Worm (Caenorhabditis elegans) whole organism, midembryonic: Measurements from ENCODE around the gene sqv-1.

Source experiments
- T22C8.4 ChIP-seq: fragments of 200-800 bp; sonication (Bioruptor generic); IDR thresholded peaks from 2 replicates; pipeline ENCODE4 v1.3.6; 2022; ENCODE audit warnings: missing genetic modification characterization, missing compliant biosample characterization
- flt-1 ChIP-seq: fragments of 200-800 bp; sonication (Bioruptor generic); IDR thresholded peaks from 2 replicates; pipeline ENCODE4 v1.3.6; 2022; ENCODE audit warnings: missing genetic modification characterization, missing compliant biosample characterization
- klf-2 ChIP-seq: fragments of 200-800 bp; sonication (Bioruptor generic); conservative IDR thresholded peaks from 2 replicates; pipeline ENCODE4 v1.3.6; 2022; ENCODE audit warnings: missing genetic modification reagents, missing genetic modification characterization, missing compliant biosample characterization
- med-1 ChIP-seq: sonication (generic microtip); optimal IDR thresholded peaks from 2 replicates; lab custom pipeline; 2017; ENCODE audit warnings: missing genetic modification characterization, mild to moderate bottlenecking, missing compliant biosample characterization, antibody characterized with exemption, missing genetic modification reagents; ENCODE audit not compliant: insufficient read depth
- ref-1 ChIP-seq: fragments of 200-800 bp; sonication (Bioruptor generic); conservative IDR thresholded peaks from 2 replicates; pipeline ENCODE4 v1.3.6; 2022; ENCODE audit warnings: missing genetic modification reagents, missing genetic modification characterization, missing compliant biosample characterization
- tab-1 ChIP-seq: fragments of 200-800 bp; sonication (Bioruptor generic); IDR thresholded peaks from 2 replicates; pipeline ENCODE4 v1.3.6; 2022; ENCODE audit warnings: missing genetic modification characterization, missing compliant biosample characterization

ce11 chrIV:8359716-8360407, 1.1 kb upstream of the sqv-1 start, which contains the start of gene D2096.5:
- TF ChIP-seq klf-2 (GFP tag; lab: Robert Waterston, UW), result no peak
- TF ChIP-seq flt-1 (GFP tag; lab: Robert Waterston, UW), result no peak
- no peak for TF ChIP-seq tab-1 (GFP tag; lab: Robert Waterston, UW)
- TF ChIP-seq T22C8.4 (GFP tag; lab: Robert Waterston, UW), result no peak
- TF ChIP-seq ref-1, result no peak
- no peak for TF ChIP-seq med-1
